Worm (Caenorhabditis elegans): Measurements from ENCODE around the gene C56G3.2.

- TF ChIP-seq mep-1 (tag; optimal IDR thresholded peaks at IDR 0.05) (no peak), ces-1 (GFP tag; optimal IDR thresholded peaks at IDR 0.05) (no peak), fkh-10 (GFP tag; optimal IDR thresholded peaks at IDR 0.05) (no peak), ztf-11 (tag; optimal IDR thresholded peaks at IDR 0.05) (no peak), vab-7 (GFP tag; IDR thresholded peaks at IDR 0.05) (no peak), Y5F2A.4 (GFP tag; optimal IDR thresholded peaks at IDR 0.05) (no peak), nhr-28 (tag; optimal IDR thresholded peaks at IDR 0.05) (no peak), ceh-82 (tag; optimal IDR thresholded peaks at IDR 0.05) (no peak), unc-39 (tag; optimal IDR thresholded peaks at IDR 0.05) (no peak), unc-62 (GFP tag; optimal IDR thresholded peaks at IDR 0.05 in 1 of 2) (peak in 1 of 2 experiments; percentile 3), unc-62 (tag; optimal IDR thresholded peaks at IDR 0.05) (no peak), skn-1 (tag; optimal IDR thresholded peaks at IDR 0.05) (no peak), nhr-10 (tag; optimal IDR thresholded peaks at IDR 0.05) (no peak), ama-1 (optimal IDR thresholded peaks at IDR 0.05) (no peak)
Measured at ce11 chrX:7340394-7340793, 25.0 kb upstream of the C56G3.2 start.
